Fruit fly (Drosophila melanogaster) whole organism, adult: Measurements from ENCODE around the gene Prosbeta2R1.

Source experiments
- CG7101 ChIP-seq: fragments of 200-800 bp; sonication (Bioruptor generic); optimal IDR thresholded peaks from 2 replicates; lab custom pipeline; 2018; ENCODE audit warnings: missing biosample characterization, mild to moderate bottlenecking, missing genetic modification characterization, moderate library complexity
- Hr96 ChIP-seq: fragments of 200-800 bp; sonication (Bioruptor generic); optimal IDR thresholded peaks from 2 replicates; lab custom pipeline; 2016; ENCODE audit warnings: missing biosample characterization, missing genetic modification characterization
- Mnt ChIP-seq: fragments of 200-800 bp; sonication (Bioruptor generic); optimal IDR thresholded peaks from 2 replicates; lab custom pipeline; 2016; ENCODE audit warnings: missing biosample characterization, mild to moderate bottlenecking, missing genetic modification characterization
- kay ChIP-seq: fragments of 200-800 bp; sonication (Bioruptor generic); peaks from one replicate; lab custom pipeline; 2016; ENCODE audit warnings: missing biosample characterization, missing genetic modification characterization, borderline replicate concordance
- ovo ChIP-seq: fragments of 200-800 bp; sonication (Bioruptor generic); optimal IDR thresholded peaks from 2 replicates; lab custom pipeline; 2016; ENCODE audit warnings: missing biosample characterization, missing genetic modification characterization

dm6 chrX:5781520-5781919 is 27.2 kb upstream of the Prosbeta2R1 start, which contains the start of gene CG3108:
- TF ChIP-seq ovo (GFP tag; lab: Kevin White, UChicago) (no peak), Hr96 (no peak), kay (GFP tag; lab: Kevin White, UChicago) (no peak), Mnt (GFP tag; lab: Kevin White, UChicago) (no peak), CG7101 (tag; lab: Kevin White, UChicago) (no peak)
